Fruit fly (Drosophila melanogaster) whole organism, prepupa: ENCODE data around the gene CG4259.

ENCODE experiments used
- Blimp-1 ChIP-seq: fragments of 200-800 bp; sonication (Bioruptor generic); optimal IDR thresholded peaks from 3 replicates; lab custom pipeline; 2017; ENCODE audit warnings: missing biosample characterization, missing genetic modification characterization, mild to moderate bottlenecking, moderate library complexity, missing genetic modification reagents
- CG10631 ChIP-seq: fragments of 200-800 bp; sonication (Bioruptor generic); optimal IDR thresholded peaks from 2 replicates; lab custom pipeline; 2016; ENCODE audit warnings: missing biosample characterization, missing genetic modification characterization
- CG10669 ChIP-seq: fragments of 200-800 bp; sonication (Bioruptor generic); optimal IDR thresholded peaks from 3 replicates; lab custom pipeline; 2018; ENCODE audit warnings: missing biosample characterization, mild to moderate bottlenecking, missing genetic modification characterization, moderate library complexity
- CG11762 ChIP-seq: fragments of 200-800 bp; sonication (Bioruptor generic); optimal IDR thresholded peaks from 3 replicates; lab custom pipeline; 2016; ENCODE audit warnings: missing biosample characterization, missing genetic modification characterization; ENCODE audit not compliant: insufficient read depth
- CG11902 ChIP-seq: fragments of 200-800 bp; sonication (Bioruptor generic); optimal IDR thresholded peaks from 3 replicates; lab custom pipeline; 2016; ENCODE audit warnings: missing biosample characterization, missing genetic modification characterization
- CG1621 ChIP-seq: fragments of 200-800 bp; sonication (Bioruptor generic); optimal IDR thresholded peaks from 3 replicates; lab custom pipeline; 2018; ENCODE audit warnings: missing biosample characterization, mild to moderate bottlenecking, missing genetic modification characterization
- CG16779 ChIP-seq: fragments of 200-800 bp; sonication (Bioruptor generic); optimal IDR thresholded peaks from 3 replicates; lab custom pipeline; 2017; ENCODE audit warnings: missing biosample characterization, mild to moderate bottlenecking, missing genetic modification characterization
- CG31627 ChIP-seq: fragments of 200-800 bp; sonication (Bioruptor generic); optimal IDR thresholded peaks from 3 replicates; lab custom pipeline; 2016; ENCODE audit warnings: missing biosample characterization, missing genetic modification characterization
- CG32006 ChIP-seq: fragments of 200-800 bp; sonication (Bioruptor generic); optimal IDR thresholded peaks from 3 replicates; lab custom pipeline; 2017; ENCODE audit warnings: missing biosample characterization, mild to moderate bottlenecking, missing genetic modification characterization
- CG34406 ChIP-seq: fragments of 200-800 bp; sonication (Bioruptor generic); optimal IDR thresholded peaks from 3 replicates; lab custom pipeline; 2016; ENCODE audit warnings: missing biosample characterization, missing genetic modification characterization
- CG4318 ChIP-seq: fragments of 200-800 bp; sonication (Bioruptor generic); optimal IDR thresholded peaks from 3 replicates; lab custom pipeline; 2017; ENCODE audit warnings: missing biosample characterization, mild to moderate bottlenecking, missing genetic modification characterization
- CG6792 ChIP-seq: fragments of 200-800 bp; sonication (Bioruptor generic); optimal IDR thresholded peaks from 3 replicates; lab custom pipeline; 2016; ENCODE audit warnings: missing biosample characterization, missing genetic modification characterization
- CG6808 ChIP-seq: fragments of 200-800 bp; sonication (Bioruptor generic); optimal IDR thresholded peaks from 3 replicates; lab custom pipeline; 2017; ENCODE audit warnings: missing biosample characterization, missing genetic modification characterization, mild to moderate bottlenecking, moderate library complexity, missing genetic modification reagents
- CG7368 ChIP-seq: fragments of 200-800 bp; sonication (Bioruptor generic); optimal IDR thresholded peaks from 3 replicates; lab custom pipeline; 2016; ENCODE audit warnings: missing biosample characterization, missing genetic modification characterization
- CG8319 ChIP-seq: fragments of 200-800 bp; sonication (Bioruptor generic); optimal IDR thresholded peaks from 3 replicates; lab custom pipeline; 2016; ENCODE audit warnings: missing biosample characterization, missing genetic modification characterization
- CG8632 ChIP-seq: fragments of 200-800 bp; sonication (Bioruptor generic); optimal IDR thresholded peaks from 3 replicates; lab custom pipeline; 2016; ENCODE audit warnings: missing biosample characterization, missing genetic modification characterization
- CG9139 ChIP-seq: fragments of 200-800 bp; sonication (Bioruptor generic); optimal IDR thresholded peaks from 3 replicates; lab custom pipeline; 2017; ENCODE audit warnings: missing biosample characterization, mild to moderate bottlenecking, missing genetic modification characterization
- Eip78C ChIP-seq: fragments of 200-800 bp; sonication (Bioruptor generic); peaks from one replicate; lab custom pipeline; 2016; ENCODE audit warnings: missing biosample characterization, missing genetic modification characterization
- Eip93F ChIP-seq: fragments of 200-800 bp; sonication (Bioruptor generic); optimal IDR thresholded peaks from 2 replicates; lab custom pipeline; 2016; ENCODE audit warnings: missing biosample characterization, mild to moderate bottlenecking, missing genetic modification characterization
- Ets96B ChIP-seq: fragments of 200-800 bp; optimal IDR thresholded peaks from 2 replicates; lab custom pipeline; 2019; ENCODE audit warnings: missing biosample characterization, mild to moderate bottlenecking, missing genetic modification characterization, moderate library complexity
- Gug ChIP-seq: fragments of 200-800 bp; sonication (Bioruptor generic); IDR thresholded peaks from 2 replicates; pipeline ENCODE4 v1.3.6; 2022; ENCODE audit warnings: missing biosample characterization, missing genetic modification characterization
- Hr38 ChIP-seq: sonication (Bioruptor generic); optimal IDR thresholded peaks from 2 replicates; lab custom pipeline; 2016; ENCODE audit warnings: missing biosample characterization, missing genetic modification characterization
- Lpt ChIP-seq: fragments of 200-800 bp; sonication (Bioruptor generic); optimal IDR thresholded peaks from 3 replicates; lab custom pipeline; 2016; ENCODE audit warnings: missing biosample characterization, missing genetic modification characterization
- OdsH ChIP-seq: fragments of 200-800 bp; sonication (Bioruptor generic); optimal IDR thresholded peaks from 3 replicates; lab custom pipeline; 2016; ENCODE audit warnings: missing biosample characterization, missing genetic modification characterization
- Smox ChIP-seq: fragments of 200-800 bp; sonication (Bioruptor generic); optimal IDR thresholded peaks from 3 replicates; lab custom pipeline; 2016; ENCODE audit warnings: missing biosample characterization, missing genetic modification characterization
- Sox102F ChIP-seq: fragments of 200-800 bp; sonication (Bioruptor generic); optimal IDR thresholded peaks from 2 replicates; lab custom pipeline; 2016; ENCODE audit warnings: missing biosample characterization, mild to moderate bottlenecking, missing genetic modification characterization
- Sox14 ChIP-seq: fragments of 200-800 bp; sonication (Bioruptor generic); optimal IDR thresholded peaks from 3 replicates; lab custom pipeline; 2016; ENCODE audit warnings: missing biosample characterization, missing genetic modification characterization
- Sox15 ChIP-seq: fragments of 200-800 bp; sonication (Bioruptor generic); optimal IDR thresholded peaks from 3 replicates; lab custom pipeline; 2016; ENCODE audit warnings: missing biosample characterization, missing genetic modification characterization
- achi ChIP-seq: fragments of 200-800 bp; sonication (Bioruptor generic); optimal IDR thresholded peaks from 3 replicates; lab custom pipeline; 2016; ENCODE audit warnings: missing biosample characterization, missing genetic modification characterization
- acj6 ChIP-seq: fragments of 200-800 bp; sonication (Bioruptor generic); optimal IDR thresholded peaks from 3 replicates; lab custom pipeline; 2016; ENCODE audit warnings: missing biosample characterization, missing genetic modification characterization
- dac ChIP-seq: fragments of 200-800 bp; sonication (Bioruptor generic); optimal IDR thresholded peaks from 2 replicates; lab custom pipeline; 2017; ENCODE audit warnings: missing biosample characterization, mild to moderate bottlenecking, missing genetic modification characterization
- dsx ChIP-seq: fragments of 200-800 bp; optimal IDR thresholded peaks from 3 replicates; lab custom pipeline; 2019; ENCODE audit warnings: missing biosample characterization, mild to moderate bottlenecking, missing genetic modification characterization, moderate library complexity; ENCODE audit not compliant: poor library complexity, severe bottlenecking
- eg ChIP-seq: fragments of 200-800 bp; sonication (Bioruptor generic); IDR thresholded peaks from 3 replicates; pipeline ENCODE4 v1.3.6; 2022; ENCODE audit warnings: missing biosample characterization, missing genetic modification characterization
- fd59A ChIP-seq: fragments of 200-800 bp; sonication (Bioruptor generic); optimal IDR thresholded peaks from 2 replicates; lab custom pipeline; 2017; ENCODE audit warnings: missing biosample characterization, mild to moderate bottlenecking, missing genetic modification characterization, missing genetic modification reagents
- fd85E ChIP-seq: fragments of 200-800 bp; sonication (Bioruptor generic); optimal IDR thresholded peaks from 3 replicates; lab custom pipeline; 2016; ENCODE audit warnings: missing biosample characterization, missing genetic modification characterization
- fkh ChIP-seq: fragments of 200-800 bp; sonication (Bioruptor generic); optimal IDR thresholded peaks from 3 replicates; lab custom pipeline; 2017; ENCODE audit warnings: missing biosample characterization, mild to moderate bottlenecking, missing genetic modification characterization, moderate library complexity
- lz ChIP-seq: fragments of 200-800 bp; sonication (Bioruptor generic); optimal IDR thresholded peaks from 3 replicates; lab custom pipeline; 2016; ENCODE audit warnings: missing biosample characterization, missing genetic modification characterization
- net ChIP-seq: fragments of 200-800 bp; sonication (Bioruptor generic); optimal IDR thresholded peaks from 3 replicates; lab custom pipeline; 2016; ENCODE audit warnings: missing biosample characterization, missing genetic modification characterization
- spab ChIP-seq: fragments of 200-800 bp; sonication (Bioruptor generic); optimal IDR thresholded peaks from 2 replicates; lab custom pipeline; 2017; ENCODE audit warnings: missing biosample characterization, mild to moderate bottlenecking, missing genetic modification characterization, missing genetic modification reagents
- svp ChIP-seq: fragments of 200-800 bp; sonication (Bioruptor generic); peaks from one replicate; lab custom pipeline; 2016; ENCODE audit warnings: missing biosample characterization, missing genetic modification characterization
- topi ChIP-seq: fragments of 200-800 bp; sonication (Bioruptor generic); optimal IDR thresholded peaks from 3 replicates; lab custom pipeline; 2016; ENCODE audit warnings: missing biosample characterization, missing genetic modification characterization
- vri ChIP-seq: fragments of 200-800 bp; sonication (Bioruptor generic); optimal IDR thresholded peaks from 3 replicates; lab custom pipeline; 2016; ENCODE audit warnings: missing biosample characterization, mild to moderate bottlenecking, missing genetic modification characterization

CG4259 gene

dm6 chr2L:2132215-2132614, 3.2 kb upstream of the CG4259 start:
- no peak for TF ChIP-seq CG1621 (tag; lab: Kevin White, UChicago)
- TF ChIP-seq dac: no peak
- peak; percentile 10 for TF ChIP-seq svp (GFP tag; lab: Kevin White, UChicago)
- TF ChIP-seq Ets96B (tag; lab: Kevin White, UChicago): no peak
- no peak for TF ChIP-seq Sox102F
- TF ChIP-seq CG31627 (GFP tag; lab: Kevin White, UChicago): no peak
- no peak for TF ChIP-seq Eip93F (GFP tag; lab: Kevin White, UChicago)

DNA sequence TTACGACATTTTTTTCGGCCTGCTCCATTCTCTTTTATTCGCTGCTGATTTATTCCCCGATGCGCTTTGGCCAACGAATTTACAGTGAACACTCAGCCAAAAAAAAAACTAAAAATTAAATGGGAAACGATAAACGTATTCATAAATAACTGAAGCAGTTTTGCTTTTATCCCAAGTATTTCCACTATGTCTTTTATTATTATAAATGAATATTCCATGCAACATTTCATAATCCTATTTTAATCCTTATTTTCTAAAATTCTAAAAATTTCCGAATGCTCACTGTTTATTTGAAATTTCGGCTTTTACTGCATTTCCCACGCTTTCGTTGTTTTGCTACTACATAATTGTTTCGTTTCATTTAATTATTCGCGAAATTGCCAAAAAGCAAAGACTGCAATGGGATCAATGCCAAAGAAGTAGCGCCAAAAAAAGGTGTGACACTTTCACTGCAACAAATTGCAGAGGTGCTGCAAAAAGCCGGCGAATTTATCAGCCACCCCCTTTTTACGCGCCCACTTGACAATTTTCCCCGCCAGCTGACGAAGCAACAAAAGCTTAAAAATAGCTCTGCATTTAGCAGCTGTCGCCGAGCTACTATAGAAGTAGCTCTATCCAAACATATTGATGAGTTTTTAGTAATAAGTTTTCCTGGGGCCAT, 2.5 kb upstream of the CG4259 start:
- TF ChIP-seq Ets96B (tag; lab: Kevin White, UChicago) (no peak), CG7368 (GFP tag; lab: Kevin White, UChicago) (no peak), CG11902 (no peak), CG8319 (no peak), CG32006 (GFP tag; lab: Kevin White, UChicago) (no peak), OdsH (GFP tag; lab: Kevin White, UChicago) (no peak), eg (GFP tag; lab: Robert Waterston, UW) (peak; percentile 48; the same call in 1 of the 3 replicates), svp (GFP tag; lab: Kevin White, UChicago) (peak; percentile 40), CG4318 (GFP tag; lab: Kevin White, UChicago) (no peak)

dm6 chr2L:2130157-2130987, 1.3 kb upstream of the CG4259 start, which contains the start of gene Glyp:
TSS of gene Glyp (plus strand) at chr2L:2130813.
- TF ChIP-seq acj6 (GFP tag; lab: Kevin White, UChicago) (peak; percentile 95), Eip93F (GFP tag; lab: Kevin White, UChicago) (peak; percentile 97), Hr38 (GFP tag; lab: Kevin White, UChicago) (no peak), CG34406 (peak; percentile 98), dac (peak; percentile 97), lz (GFP tag; lab: Kevin White, UChicago) (peak; percentile 93), vri (GFP tag; lab: Kevin White, UChicago) (peak; percentile 96), Sox102F (peak; percentile 94), fd85E (peak; percentile 87), CG9139 (GFP tag; lab: Kevin White, UChicago) (peak; percentile 93), fkh (GFP tag; lab: Kevin White, UChicago) (peak; percentile 100), CG11902 (peak; percentile 89), Sox15 (GFP tag; lab: Kevin White, UChicago) (peak; percentile 93), CG7368 (GFP tag; lab: Kevin White, UChicago) (peak; percentile 94), net (GFP tag; lab: Kevin White, UChicago) (peak; percentile 97), CG16779 (tag; lab: Kevin White, UChicago) (peak; percentile 97), CG32006 (GFP tag; lab: Kevin White, UChicago) (peak; percentile 99), OdsH (GFP tag; lab: Kevin White, UChicago) (peak; percentile 96), eg (GFP tag; lab: Robert Waterston, UW) (peak; percentile 96), spab (GFP tag; lab: Kevin White, UChicago) (peak; percentile 96), Gug (GFP tag; lab: Robert Waterston, UW) (peak; percentile 97), Sox14 (GFP tag; lab: Kevin White, UChicago) (peak; percentile 89), CG11762 (GFP tag; lab: Kevin White, UChicago) (peak; percentile 95), CG10631 (peak; percentile 97), achi (GFP tag; lab: Kevin White, UChicago) (peak; percentile 100), CG10669 (GFP tag; lab: Kevin White, UChicago) (peak; percentile 93), CG6808 (GFP tag; lab: Kevin White, UChicago) (peak; percentile 96), dsx (GFP tag; lab: Kevin White, UChicago) (peak; percentile 95), fd59A (peak; percentile 97), Smox (GFP tag; lab: Kevin White, UChicago) (peak; percentile 93), Lpt (GFP tag; lab: Kevin White, UChicago) (peak; percentile 97), CG31627 (GFP tag; lab: Kevin White, UChicago) (peak; percentile 85), svp (GFP tag; lab: Kevin White, UChicago) (peak; percentile 97), Ets96B (tag; lab: Kevin White, UChicago) (peak; percentile 98), CG6792 (GFP tag; lab: Kevin White, UChicago) (peak; percentile 96), CG1621 (tag; lab: Kevin White, UChicago) (peak; percentile 88), topi (GFP tag; lab: Kevin White, UChicago) (peak; percentile 94), CG4318 (GFP tag; lab: Kevin White, UChicago) (peak; percentile 98), CG8632 (GFP tag; lab: Kevin White, UChicago) (peak; percentile 98), Eip78C (peak; percentile 98), Blimp-1 (GFP tag; lab: Kevin White, UChicago) (peak; percentile 88)
